Worm (Caenorhabditis elegans) whole organism, young adult: ENCODE results near the gene idpp-6.
A peak's percentile ranks its signal among the peaks of the same experiment; 100 is the strongest.

Source experiments
- B0336.3 ChIP-seq: fragments of 200-800 bp; sonication (Bioruptor generic); IDR thresholded peaks from 2 replicates; pipeline ENCODE4 v1.3.6; 2022; ENCODE audit warnings: missing genetic modification characterization, missing compliant biosample characterization
- F10E7.11 ChIP-seq: sonication (generic microtip); optimal IDR thresholded peaks from 2 replicates; lab custom pipeline; 2017; ENCODE audit warnings: mild to moderate bottlenecking, missing genetic modification characterization, moderate library complexity, missing compliant biosample characterization
- F23B12.7 ChIP-seq: sonication (generic microtip); optimal IDR thresholded peaks from 2 replicates; lab custom pipeline; 2017; ENCODE audit warnings: missing genetic modification characterization, mild to moderate bottlenecking, missing compliant biosample characterization, antibody characterized with exemption, moderate library complexity; ENCODE audit not compliant: insufficient read depth
- F33H1.4 ChIP-seq: fragments of 200-800 bp; sonication (Bioruptor generic); IDR thresholded peaks from 2 replicates; pipeline ENCODE4 v1.3.6; 2022; ENCODE audit warnings: missing genetic modification reagents, missing genetic modification characterization, missing compliant biosample characterization
- K11D2.4 ChIP-seq: fragments of 200-800 bp; sonication (Bioruptor generic); IDR thresholded peaks from 2 replicates; pipeline ENCODE4 v1.3.6; 2022; ENCODE audit warnings: missing genetic modification reagents, missing genetic modification characterization, missing compliant biosample characterization
- K12H6.12 ChIP-seq: fragments of 200-800 bp; sonication (Bioruptor generic); optimal IDR thresholded peaks from 2 replicates; lab custom pipeline; 2018; ENCODE audit warnings: mild to moderate bottlenecking, missing genetic modification characterization, missing compliant biosample characterization
- T26A5.8 ChIP-seq: sonication (generic microtip); optimal IDR thresholded peaks from 2 replicates; lab custom pipeline; 2016; ENCODE audit warnings: missing genetic modification characterization, missing compliant biosample characterization
- Y53F4B.3 ChIP-seq: fragments of 200-800 bp; sonication (Bioruptor generic); IDR thresholded peaks from 2 replicates; pipeline ENCODE4 v1.3.6; 2022; ENCODE audit warnings: missing genetic modification reagents, missing genetic modification characterization, missing compliant biosample characterization
- ZK185.1 ChIP-seq: sonication (generic microtip); optimal IDR thresholded peaks from 2 replicates; lab custom pipeline; 2016; ENCODE audit warnings: mild to moderate bottlenecking, missing genetic modification characterization, missing compliant biosample characterization; ENCODE audit not compliant: poor library complexity, severe bottlenecking
- atf-7 ChIP-seq: sonication (generic microtip); optimal IDR thresholded peaks from 2 replicates; lab custom pipeline; 2017; ENCODE audit warnings: mild to moderate bottlenecking, missing genetic modification characterization, missing compliant biosample characterization
- attf-5 ChIP-seq: fragments of 200-800 bp; sonication (Bioruptor generic); optimal IDR thresholded peaks from 2 replicates; lab custom pipeline; 2018; ENCODE audit warnings: mild to moderate bottlenecking, missing genetic modification characterization, missing compliant biosample characterization
- cebp-1 ChIP-seq, 2 experiments: fragments of 200-800 bp in 1 of 2; sonication (Bioruptor generic) in 1 of 2; sonication (generic microtip) in 1 of 2; IDR thresholded peaks in 1 of 2; optimal IDR thresholded peaks in 1 of 2; 2 replicates each; pipeline versions ENCODE4 v1.3.6 to Lab custom; 2017 to 2022; ENCODE audit warnings: missing compliant biosample characterization in 2 of 2, missing genetic modification characterization in 2 of 2, mild to moderate bottlenecking in 1 of 2, missing genetic modification reagents in 1 of 2, moderate library complexity in 1 of 2
- ceh-79 ChIP-seq: sonication (generic microtip); optimal IDR thresholded peaks from 2 replicates; lab custom pipeline; 2017; ENCODE audit warnings: mild to moderate bottlenecking, missing genetic modification characterization, missing compliant biosample characterization
- ceh-91 ChIP-seq: fragments of 200-800 bp; sonication (Bioruptor generic); IDR thresholded peaks from 2 replicates; pipeline ENCODE4 v1.3.6; 2022; ENCODE audit warnings: missing genetic modification reagents, missing genetic modification characterization, missing compliant biosample characterization
- die-1 ChIP-seq: sonication (generic microtip); optimal IDR thresholded peaks from 2 replicates; lab custom pipeline; 2016; ENCODE audit warnings: missing genotype, mild to moderate bottlenecking, missing genetic modification characterization, missing compliant biosample characterization
- dox-1 ChIP-seq: fragments of 200-800 bp; sonication (Bioruptor generic); IDR thresholded peaks from 2 replicates; pipeline ENCODE4 v1.3.6; 2022; ENCODE audit warnings: missing genetic modification reagents, missing genetic modification characterization, missing compliant biosample characterization
- ekl-4 ChIP-seq: fragments of 200-800 bp; sonication (Bioruptor generic); IDR thresholded peaks from 2 replicates; pipeline ENCODE4 v1.3.6; 2022; ENCODE audit warnings: missing genetic modification reagents, missing genetic modification characterization, missing compliant biosample characterization
- ets-4 ChIP-seq: fragments of 200-800 bp; sonication (Bioruptor generic); optimal IDR thresholded peaks from 2 replicates; lab custom pipeline; 2018; ENCODE audit warnings: mild to moderate bottlenecking, missing genetic modification characterization, missing compliant biosample characterization
- hlh-12 ChIP-seq: sonication (generic microtip); optimal IDR thresholded peaks from 2 replicates; lab custom pipeline; 2016; ENCODE audit warnings: missing genetic modification characterization, missing compliant biosample characterization
- hmg-1.2 ChIP-seq: fragments of 200-800 bp; sonication (Bioruptor generic); IDR thresholded peaks from 2 replicates; pipeline ENCODE4 v1.3.6; 2022; ENCODE audit warnings: missing genetic modification reagents, missing genetic modification characterization, missing compliant biosample characterization
- lag-1 ChIP-seq: fragments of 200-800 bp; sonication (Bioruptor generic); IDR thresholded peaks from 2 replicates; pipeline ENCODE4 v1.3.6; 2022; ENCODE audit warnings: missing genetic modification reagents, missing genetic modification characterization, missing compliant biosample characterization
- let-607 ChIP-seq, 2 experiments: fragments of 200-800 bp in 1 of 2; sonication (Bioruptor generic) in 1 of 2; sonication (generic microtip) in 1 of 2; optimal IDR thresholded peaks; 2 replicates each; lab custom pipeline; 2016 to 2018; ENCODE audit warnings: mild to moderate bottlenecking in 2 of 2, missing compliant biosample characterization in 2 of 2, missing genetic modification characterization in 2 of 2, moderate library complexity in 2 of 2, missing genotype in 1 of 2
- lin-35 ChIP-seq, 3 experiments: fragments of 150-350 bp in 2 of 3; sonication (generic microtip) in 1 of 3; optimal IDR thresholded peaks; 2 replicates each; lab custom pipeline; 2014 to 2018; ENCODE audit warnings: missing biosample characterization in 3 of 3, missing genetic modification characterization in 3 of 3, missing genetic modification reagents in 3 of 3
- lin-40 ChIP-seq: sonication (generic microtip); optimal IDR thresholded peaks from 2 replicates; lab custom pipeline; 2016; ENCODE audit warnings: missing genetic modification characterization, mild to moderate bottlenecking, missing compliant biosample characterization, missing genotype, missing genetic modification reagents
- lir-1 ChIP-seq: fragments of 200-800 bp; sonication (Bioruptor generic); conservative IDR thresholded peaks from 2 replicates; pipeline ENCODE4 v1.3.6; 2022; ENCODE audit warnings: missing genetic modification reagents, missing genetic modification characterization, missing compliant biosample characterization
- lsy-27 ChIP-seq: sonication (generic microtip); optimal IDR thresholded peaks from 2 replicates; lab custom pipeline; 2017; ENCODE audit warnings: missing genetic modification characterization, mild to moderate bottlenecking, missing compliant biosample characterization, antibody characterized with exemption, missing genotype, borderline replicate concordance; ENCODE audit not compliant: insufficient read depth
- madf-3 ChIP-seq: fragments of 200-800 bp; sonication (Bioruptor generic); IDR thresholded peaks from 2 replicates; pipeline ENCODE4 v1.3.6; 2022; ENCODE audit warnings: missing genetic modification reagents, missing genetic modification characterization, missing compliant biosample characterization
- mcd-1 ChIP-seq: fragments of 200-800 bp; sonication (Bioruptor generic); IDR thresholded peaks from 2 replicates; pipeline ENCODE4 v1.3.6; 2022; ENCODE audit warnings: missing genetic modification reagents, missing genetic modification characterization, missing compliant biosample characterization
- nhr-80 ChIP-seq: sonication (generic microtip); optimal IDR thresholded peaks from 2 replicates; lab custom pipeline; 2016; ENCODE audit warnings: missing genetic modification characterization, missing compliant biosample characterization
- nhr-90 ChIP-seq: sonication (generic microtip); optimal IDR thresholded peaks from 2 replicates; lab custom pipeline; 2016; ENCODE audit warnings: missing genotype, mild to moderate bottlenecking, missing genetic modification characterization, missing compliant biosample characterization
- rec-8 ChIP-seq, 2 experiments: sonication (generic microtip); optimal IDR thresholded peaks; 2 replicates each; lab custom pipeline; 2016; ENCODE audit warnings: mild to moderate bottlenecking in 2 of 2, missing genetic modification characterization in 2 of 2, missing genetic modification reagents in 2 of 2, missing genotype in 2 of 2, missing biosample characterization in 1 of 2, missing compliant biosample characterization in 1 of 2, moderate library complexity in 1 of 2
- rpc-1 ChIP-seq, 2 experiments: fragments of 150-350 bp in 1 of 2; sonication (generic microtip) in 1 of 2; optimal IDR thresholded peaks; 2 replicates each; lab custom pipeline; 2014 to 2018; ENCODE audit warnings: missing biosample characterization in 1 of 2, missing genetic modification characterization in 1 of 2, missing genetic modification reagents in 1 of 2, missing genotype in 1 of 2
- snpc-3.4 ChIP-seq: sonication (generic microtip); optimal IDR thresholded peaks from 2 replicates; lab custom pipeline; 2017; ENCODE audit warnings: missing genetic modification characterization, mild to moderate bottlenecking, missing compliant biosample characterization, antibody characterized with exemption, moderate library complexity, missing genotype, missing genetic modification reagents
- sptf-2 ChIP-seq: fragments of 200-800 bp; sonication (Bioruptor generic); optimal IDR thresholded peaks from 2 replicates; lab custom pipeline; 2018; ENCODE audit warnings: mild to moderate bottlenecking, missing genetic modification characterization, missing compliant biosample characterization
- tbp1 ChIP-seq: fragments of 200-800 bp; sonication (Bioruptor generic); optimal IDR thresholded peaks from 2 replicates; lab custom pipeline; 2018; ENCODE audit warnings: mild to moderate bottlenecking, missing genetic modification characterization, missing compliant biosample characterization
- unc-130 ChIP-seq: sonication (generic microtip); optimal IDR thresholded peaks from 2 replicates; lab custom pipeline; 2016; ENCODE audit warnings: missing genetic modification reagents, missing genetic modification characterization, missing compliant biosample characterization
- ztf-26 ChIP-seq: sonication (generic microtip); optimal IDR thresholded peaks from 2 replicates; lab custom pipeline; 2017; ENCODE audit warnings: missing genetic modification characterization, missing compliant biosample characterization
- ztf-6 ChIP-seq: fragments of 200-800 bp; sonication (Bioruptor generic); IDR thresholded peaks from 2 replicates; pipeline ENCODE4 v1.3.6; 2022; ENCODE audit warnings: missing genetic modification reagents, missing genetic modification characterization, missing compliant biosample characterization

The idpp-6 gene

DNA sequence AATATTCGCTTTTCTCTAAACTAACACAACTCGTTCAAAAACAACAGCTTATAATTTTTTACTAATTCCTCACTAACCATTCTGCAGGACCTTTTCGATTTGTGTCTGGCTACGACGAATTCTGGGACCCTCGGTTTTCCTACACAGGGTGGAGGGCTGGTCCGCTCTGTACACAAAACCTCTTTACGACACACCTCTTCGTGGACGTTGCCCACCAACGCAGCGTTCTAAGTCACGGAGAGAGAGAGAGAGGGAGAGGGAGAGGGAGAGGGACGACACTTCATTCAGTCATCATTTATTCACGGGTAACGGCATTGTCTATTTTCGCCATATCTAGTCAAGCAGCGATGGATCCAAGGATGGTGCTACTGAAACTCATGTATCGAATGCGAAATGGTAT, 23.5 kb downstream of the idpp-6 start, which contains the start of gene atg-2:
atg-2 (plus strand) TSS at position 301 of the 400 bp plus-strand sequence.
- no peak for TF ChIP-seq hlh-12 (tag; lab: Kevin White, UChicago)

DNA sequence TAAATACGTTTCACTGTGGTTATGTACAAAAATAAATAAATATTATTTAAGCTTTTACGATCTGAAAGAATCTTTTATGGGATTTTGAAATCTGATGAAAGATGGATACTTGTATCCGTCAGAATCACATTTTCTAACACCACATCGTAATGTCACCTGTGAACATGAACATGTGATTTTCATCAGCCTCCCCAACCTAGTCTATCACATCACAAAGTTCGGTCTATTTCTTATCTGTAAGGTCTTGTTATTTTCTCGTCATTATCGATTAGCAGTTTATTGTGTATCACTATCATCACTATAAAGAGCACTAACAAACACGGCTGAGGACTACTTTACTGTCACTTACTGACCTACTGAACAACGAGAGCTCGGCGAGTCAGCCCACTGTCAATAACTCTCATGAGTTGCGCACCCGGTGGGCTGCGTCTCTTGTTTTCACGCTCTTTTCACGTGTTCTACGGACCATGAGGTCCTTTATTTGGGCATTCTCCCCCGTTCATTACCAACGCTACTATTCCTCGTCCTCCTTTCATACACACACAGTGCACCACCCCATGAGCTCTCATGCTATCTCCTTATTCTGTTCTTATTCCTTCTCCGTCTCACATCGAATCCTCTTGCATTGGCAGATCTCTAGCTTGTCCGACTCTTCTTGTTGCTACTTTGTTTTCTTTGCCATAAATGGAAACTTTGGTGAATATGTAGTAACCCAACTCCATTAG, 24.3 kb downstream of the idpp-6 start:
- TF ChIP-seq lsy-27 (tag; lab: Kevin White, UChicago) (no peak), ceh-91 (no peak), rec-8 (tag; optimal IDR thresholded peaks at IDR 0.05; lab: Kevin White, UChicago) (no peak), dox-1 (GFP tag; lab: Robert Waterston, UW) (no peak; the same call in 1 of the 2 replicates), cebp-1 (GFP tag; IDR thresholded peaks at IDR 0.05; lab: Robert Waterston, UW) (no peak), cebp-1 (tag; optimal IDR thresholded peaks at IDR 0.05; lab: Kevin White, UChicago) (peak; percentile 29), atf-7 (tag; lab: Kevin White, UChicago) (peak; percentile 1), Y53F4B.3 (no peak), F10E7.11 (tag; lab: Kevin White, UChicago) (no peak), ztf-6 (GFP tag; lab: Robert Waterston, UW) (no peak), F23B12.7 (tag; lab: Kevin White, UChicago) (no peak), lin-35 (GFP tag; optimal IDR thresholded peaks at IDR 0.05; lab: Kevin White, UChicago) (peak in 1 of 3 experiments; percentile 6), die-1 (tag; lab: Kevin White, UChicago) (no peak), nhr-80 (tag; lab: Kevin White, UChicago) (peak; percentile 52), let-607 (tag; optimal IDR thresholded peaks at IDR 0.05; lab: Kevin White, UChicago) (peak in 1 of 2 experiments; percentile 25), unc-130 (GFP tag; lab: Kevin White, UChicago) (no peak), K12H6.12 (no peak), tbp1 (GFP tag; lab: Kevin White, UChicago) (no peak)

DNA sequence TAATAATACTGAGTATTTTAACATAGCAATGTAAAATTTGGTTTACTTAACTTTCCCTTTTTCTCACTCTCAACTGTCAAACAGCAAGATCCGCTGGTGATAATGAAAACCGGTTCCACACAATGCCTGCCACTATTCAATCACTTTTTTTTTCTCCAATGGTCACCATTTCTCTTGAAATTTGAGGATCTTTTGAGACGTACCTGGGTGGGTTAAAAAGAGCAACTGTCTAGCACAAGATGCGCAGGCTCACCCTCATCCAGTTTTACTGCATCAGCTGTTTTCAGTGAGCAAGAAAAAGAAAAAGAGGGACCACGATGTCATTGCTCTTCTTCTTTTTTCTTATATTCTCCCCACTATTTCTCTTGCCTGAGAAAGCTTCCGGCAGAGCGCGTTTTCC, 25.3 kb downstream of the idpp-6 start:
- TF ChIP-seq rpc-1 (optimal IDR thresholded peaks at IDR 0.05; lab: Kevin White, UChicago) (no peak), rpc-1 (tag; optimal IDR thresholded peaks at IDR 0.05; lab: Kevin White, UChicago) (no peak), mcd-1 (GFP tag; lab: Robert Waterston, UW) (no peak), ekl-4 (GFP tag; lab: Robert Waterston, UW) (no peak), K11D2.4 (no peak), tbp1 (GFP tag; lab: Kevin White, UChicago) (no peak), lag-1 (GFP tag; lab: Robert Waterston, UW) (no peak), nhr-90 (tag; lab: Kevin White, UChicago) (no peak), snpc-3.4 (tag; lab: Kevin White, UChicago) (no peak), atf-7 (tag; lab: Kevin White, UChicago) (no peak), ceh-79 (tag; lab: Kevin White, UChicago) (no peak)

DNA sequence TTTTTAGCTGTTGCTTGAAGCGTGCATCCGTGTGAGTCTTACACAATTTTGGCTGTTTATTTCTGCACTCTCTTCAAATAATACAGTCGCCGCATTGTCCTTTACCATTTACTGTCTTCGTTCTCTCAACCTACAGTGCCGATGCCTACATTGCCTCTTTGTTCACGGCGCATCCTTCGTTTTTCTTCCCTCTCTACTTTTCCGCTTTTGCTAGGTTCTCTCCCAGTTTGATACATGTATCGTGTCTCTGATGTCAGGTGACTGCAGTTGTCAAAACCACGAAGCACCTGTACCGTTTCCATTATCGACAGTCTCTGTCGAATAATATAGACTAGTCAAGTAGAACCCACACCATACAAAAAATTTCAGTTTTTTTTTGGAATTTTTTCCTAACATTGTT, 25.7 kb downstream of the idpp-6 start:
- TF ChIP-seq lir-1 (GFP tag; lab: Robert Waterston, UW) (peak; percentile 29; the same call in 1 of the 2 replicates), nhr-80 (tag; lab: Kevin White, UChicago) (peak; percentile 89), lin-40 (tag; lab: Kevin White, UChicago) (peak; percentile 62), F23B12.7 (tag; lab: Kevin White, UChicago) (peak; percentile 37), ceh-79 (tag; lab: Kevin White, UChicago) (no peak), madf-3 (GFP tag; lab: Robert Waterston, UW) (0 out of 2 replicates have a peak, but pooled peaks have one; percentile 41), atf-7 (tag; lab: Kevin White, UChicago) (peak; percentile 11), let-607 (tag; optimal IDR thresholded peaks at IDR 0.05; lab: Kevin White, UChicago) (peak; percentile 66), T26A5.8 (tag; lab: Kevin White, UChicago) (no peak), mcd-1 (GFP tag; lab: Robert Waterston, UW) (peak; percentile 32; the same call in 1 of the 2 replicates), lin-35 (GFP tag; optimal IDR thresholded peaks at IDR 0.05; lab: Kevin White, UChicago) (no peak), dox-1 (GFP tag; lab: Robert Waterston, UW) (peak; percentile 55), hmg-1.2 (GFP tag; lab: Robert Waterston, UW) (peak; percentile 31; the same call in 1 of the 2 replicates), ets-4 (GFP tag; lab: Kevin White, UChicago) (peak; percentile 7), B0336.3 (GFP tag; lab: Robert Waterston, UW) (peak; percentile 42; the same call in 1 of the 2 replicates), F33H1.4 (GFP tag; lab: Robert Waterston, UW) (no peak), attf-5 (peak; percentile 49), ztf-26 (peak; percentile 27), cebp-1 (GFP tag; IDR thresholded peaks at IDR 0.05; lab: Robert Waterston, UW) (no peak), cebp-1 (tag; optimal IDR thresholded peaks at IDR 0.05; lab: Kevin White, UChicago) (peak; percentile 54), ZK185.1 (tag; lab: Kevin White, UChicago) (peak; percentile 15), sptf-2 (no peak)
